Worm (Caenorhabditis elegans): ENCODE data around the gene ceh-93.

ce11 chrX:421407-421784, 32.8 kb upstream of the ceh-93 start, which contains the start of gene col-19:
- TF ChIP-seq flt-1 (GFP tag; IDR thresholded peaks at IDR 0.05) (no peak), ztf-23 (GFP tag; IDR thresholded peaks at IDR 0.05) (no peak), cog-1 (tag; optimal IDR thresholded peaks at IDR 0.05) (no peak), med-1 (GFP tag; optimal IDR thresholded peaks at IDR 0.05; ENCODE audit: insufficient read depth) (no peak), tab-1 (GFP tag; IDR thresholded peaks at IDR 0.05) (no peak), T22C8.4 (GFP tag; IDR thresholded peaks at IDR 0.05) (no peak), klf-2 (GFP tag; conservative IDR thresholded peaks at IDR 0.05) (no peak)
